Worm (Caenorhabditis elegans) whole organism, early embryonic: Measurements from ENCODE around the gene kgb-2.

Experiments
- B0310.2 ChIP-seq: sonication (generic microtip); optimal IDR thresholded peaks from 2 replicates; lab custom pipeline; 2016; ENCODE audit warnings: mild to moderate bottlenecking, missing genetic modification characterization, missing compliant biosample characterization
- F13C5.2 ChIP-seq: sonication (generic microtip); optimal IDR thresholded peaks from 2 replicates; lab custom pipeline; 2017; ENCODE audit warnings: mild to moderate bottlenecking, missing genetic modification characterization, inconsistent platforms, missing compliant biosample characterization
- aly-1 ChIP-seq: sonication (generic microtip); optimal IDR thresholded peaks from 2 replicates; lab custom pipeline; 2016; ENCODE audit warnings: missing genetic modification characterization, missing compliant biosample characterization
- ama-1 ChIP-seq: fragments of 150-350 bp; optimal IDR thresholded peaks from 2 replicates; lab custom pipeline; 2014
- ceh-13 ChIP-seq: fragments of 200-800 bp; sonication (Bioruptor generic); optimal IDR thresholded peaks from 2 replicates; lab custom pipeline; 2018; ENCODE audit warnings: mild to moderate bottlenecking, missing genetic modification characterization, missing compliant biosample characterization
- ceh-36 ChIP-seq: sonication (generic microtip); optimal IDR thresholded peaks from 2 replicates; lab custom pipeline; 2016; ENCODE audit warnings: missing genetic modification characterization, inconsistent platforms, missing compliant biosample characterization
- ets-7 ChIP-seq: sonication (generic microtip); optimal IDR thresholded peaks from 2 replicates; lab custom pipeline; 2016; ENCODE audit warnings: missing genotype, missing genetic modification characterization, missing compliant biosample characterization
- flt-1 ChIP-seq: fragments of 200-800 bp; sonication (Bioruptor generic); IDR thresholded peaks from 2 replicates; pipeline ENCODE4 v1.3.6; 2022; ENCODE audit warnings: missing genetic modification characterization, missing compliant biosample characterization
- hmbx-1 ChIP-seq: sonication (generic microtip); optimal IDR thresholded peaks from 2 replicates; lab custom pipeline; 2016; ENCODE audit warnings: mild to moderate bottlenecking, missing genetic modification characterization, missing compliant biosample characterization
- hmg-4 ChIP-seq: fragments of 200-800 bp; sonication (Bioruptor generic); optimal IDR thresholded peaks from 2 replicates; lab custom pipeline; 2018; ENCODE audit warnings: mild to moderate bottlenecking, missing genetic modification characterization, missing compliant biosample characterization
- hnd-1 ChIP-seq: sonication (generic microtip); optimal IDR thresholded peaks from 2 replicates; lab custom pipeline; 2016; ENCODE audit warnings: missing genetic modification characterization, missing compliant biosample characterization
- pes-1 ChIP-seq: fragments of 200-800 bp; sonication (Bioruptor generic); IDR thresholded peaks from 2 replicates; pipeline ENCODE4 v1.3.6; 2022; ENCODE audit warnings: missing genetic modification reagents, missing genetic modification characterization, missing compliant biosample characterization
- scrt-1 ChIP-seq: fragments of 200-800 bp; sonication (Bioruptor generic); IDR thresholded peaks from 2 replicates; pipeline ENCODE4 v1.3.6; 2022; ENCODE audit warnings: missing genetic modification characterization, missing compliant biosample characterization
- sea-1 ChIP-seq: fragments of 200-800 bp; sonication (Bioruptor generic); conservative IDR thresholded peaks from 2 replicates; pipeline ENCODE4 v1.3.6; 2022; ENCODE audit warnings: missing genetic modification characterization, missing compliant biosample characterization
- tbx-11 ChIP-seq: fragments of 200-800 bp; sonication (Bioruptor generic); IDR thresholded peaks from 2 replicates; pipeline ENCODE4 v1.3.6; 2022; ENCODE audit warnings: missing genetic modification characterization, missing compliant biosample characterization
- tbx-37 ChIP-seq: fragments of 200-800 bp; sonication (Bioruptor generic); conservative IDR thresholded peaks from 2 replicates; pipeline ENCODE4 v1.3.6; 2022; ENCODE audit warnings: missing genetic modification reagents, missing genetic modification characterization, missing compliant biosample characterization
- tra-4 ChIP-seq: sonication (generic microtip); optimal IDR thresholded peaks from 2 replicates; lab custom pipeline; 2017; ENCODE audit warnings: missing genetic modification characterization, missing compliant biosample characterization

Gene kgb-2

DNA sequence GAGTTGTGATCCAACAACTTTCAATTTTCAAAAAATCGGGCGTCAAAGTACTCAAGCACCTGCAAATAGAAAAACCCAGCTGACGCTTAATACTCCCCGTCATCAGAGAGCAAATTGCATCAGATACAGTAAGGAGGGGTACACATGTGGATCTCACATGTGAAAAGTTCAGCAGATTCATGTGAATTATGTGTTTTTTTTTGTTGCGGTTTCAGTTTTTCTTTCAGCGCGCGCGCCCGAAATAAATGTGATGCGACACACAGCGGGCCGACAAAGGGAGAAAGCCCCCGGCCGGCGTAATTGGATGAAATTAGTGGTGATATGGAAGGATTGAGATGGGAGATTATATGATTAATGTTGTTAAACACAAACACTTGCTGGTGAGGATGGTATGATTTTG, 45.6 kb downstream of the kgb-2 start:
- TF ChIP-seq tra-4 (tag; lab: Kevin White, UChicago) (no peak), scrt-1 (GFP tag; lab: Robert Waterston, UW) (no peak), tbx-11 (GFP tag; lab: Robert Waterston, UW) (no peak), ama-1 (lab: Kevin White, UChicago) (no peak), sea-1 (GFP tag; lab: Robert Waterston, UW) (no peak), pes-1 (GFP tag; lab: Robert Waterston, UW) (no peak), hnd-1 (tag; lab: Kevin White, UChicago) (no peak), ceh-36 (tag; lab: Kevin White, UChicago) (no peak), tbx-37 (GFP tag; lab: Robert Waterston, UW) (no peak)

DNA sequence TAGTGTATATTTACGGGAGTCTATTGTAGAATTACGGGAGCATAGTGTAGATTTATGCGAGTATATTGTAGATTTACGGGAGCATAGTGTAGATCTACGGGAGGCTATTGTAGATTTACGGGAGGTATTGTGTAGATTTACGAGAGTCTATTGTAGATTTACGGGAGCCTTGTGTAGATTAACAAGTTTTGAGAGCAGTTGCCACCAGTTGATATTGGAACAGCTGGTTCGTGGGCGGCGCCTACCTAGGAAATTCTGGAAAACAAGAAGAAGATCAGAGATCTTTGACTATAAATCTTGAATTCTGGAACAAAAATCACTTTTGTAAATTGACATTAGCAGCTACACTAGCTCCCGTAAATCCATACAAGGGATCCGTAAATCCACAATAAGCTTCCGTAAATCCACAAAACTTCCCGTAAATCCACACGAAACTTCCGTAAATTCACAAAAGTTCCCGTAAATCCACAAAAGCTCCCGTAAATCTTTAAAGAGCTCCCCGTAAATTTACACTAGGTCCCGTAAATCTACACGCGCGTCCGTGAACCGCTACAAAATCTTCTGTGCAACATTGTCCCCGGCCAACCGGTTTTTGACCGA, 46.3 kb downstream of the kgb-2 start:
- TF ChIP-seq ceh-36 (tag; lab: Kevin White, UChicago) (no peak), scrt-1 (GFP tag; lab: Robert Waterston, UW) (no peak), hmg-4 (no peak), hnd-1 (tag; lab: Kevin White, UChicago) (no peak), pes-1 (GFP tag; lab: Robert Waterston, UW) (no peak), tbx-37 (GFP tag; lab: Robert Waterston, UW) (no peak), F13C5.2 (tag; lab: Kevin White, UChicago) (no peak), sea-1 (GFP tag; lab: Robert Waterston, UW) (no peak), ets-7 (tag; lab: Kevin White, UChicago) (no peak), B0310.2 (tag; lab: Kevin White, UChicago) (no peak), tra-4 (tag; lab: Kevin White, UChicago) (no peak), ceh-13 (no peak), flt-1 (GFP tag; lab: Robert Waterston, UW) (no peak), tbx-11 (GFP tag; lab: Robert Waterston, UW) (no peak), aly-1 (no peak), hmbx-1 (tag; lab: Kevin White, UChicago) (no peak)

DNA sequence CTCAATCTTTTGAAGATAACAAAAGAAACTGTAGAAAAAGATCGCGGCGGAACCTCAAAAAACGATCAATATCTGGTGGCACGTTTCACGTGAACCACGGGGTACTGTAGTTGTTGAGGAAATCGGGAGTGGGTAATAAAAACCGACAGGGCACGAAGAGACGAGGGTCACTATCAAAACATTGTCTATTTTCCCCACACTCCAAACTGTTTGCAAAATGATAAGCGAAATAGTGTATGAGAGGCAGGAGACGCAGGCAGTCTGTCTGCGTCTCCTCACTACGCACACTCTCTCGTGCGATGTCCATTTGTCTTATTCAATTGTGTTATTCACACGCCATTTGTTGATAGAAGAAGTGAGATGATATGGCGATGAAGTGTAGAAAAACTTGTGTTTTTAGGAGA, 46.8 kb downstream of the kgb-2 start:
- TF ChIP-seq ceh-13 (no peak), pes-1 (GFP tag; lab: Robert Waterston, UW) (no peak), flt-1 (GFP tag; lab: Robert Waterston, UW) (no peak), hmg-4 (no peak), tbx-11 (GFP tag; lab: Robert Waterston, UW) (no peak), scrt-1 (GFP tag; lab: Robert Waterston, UW) (no peak), aly-1 (no peak), ama-1 (lab: Kevin White, UChicago) (no peak), sea-1 (GFP tag; lab: Robert Waterston, UW) (no peak), tbx-37 (GFP tag; lab: Robert Waterston, UW) (no peak), hmbx-1 (tag; lab: Kevin White, UChicago) (no peak), ceh-36 (tag; lab: Kevin White, UChicago) (no peak), F13C5.2 (tag; lab: Kevin White, UChicago) (no peak), B0310.2 (tag; lab: Kevin White, UChicago) (no peak), ets-7 (tag; lab: Kevin White, UChicago) (no peak)

DNA sequence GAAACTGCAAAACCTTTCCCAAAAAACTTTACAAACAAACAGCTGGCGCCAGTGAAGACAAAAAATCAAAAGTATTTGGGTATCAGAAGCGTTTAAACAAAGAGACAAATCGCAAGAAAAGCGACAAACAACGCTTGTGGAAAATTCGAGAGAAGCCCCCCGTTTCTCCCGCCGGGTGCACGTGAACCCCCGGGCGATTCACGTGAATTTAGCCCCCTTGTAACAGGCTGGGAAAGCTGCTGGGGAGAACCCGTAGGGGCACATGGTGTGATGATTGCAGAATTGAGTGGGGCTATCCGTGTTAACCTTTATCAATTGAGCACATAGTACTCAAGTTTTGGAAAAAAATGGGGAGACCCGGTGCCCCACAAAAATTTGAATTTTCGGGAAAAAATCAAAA, 47.6 kb downstream of the kgb-2 start:
- no peak for TF ChIP-seq hmbx-1 (tag; lab: Kevin White, UChicago)
- TF ChIP-seq hmg-4: peak; percentile 54

DNA sequence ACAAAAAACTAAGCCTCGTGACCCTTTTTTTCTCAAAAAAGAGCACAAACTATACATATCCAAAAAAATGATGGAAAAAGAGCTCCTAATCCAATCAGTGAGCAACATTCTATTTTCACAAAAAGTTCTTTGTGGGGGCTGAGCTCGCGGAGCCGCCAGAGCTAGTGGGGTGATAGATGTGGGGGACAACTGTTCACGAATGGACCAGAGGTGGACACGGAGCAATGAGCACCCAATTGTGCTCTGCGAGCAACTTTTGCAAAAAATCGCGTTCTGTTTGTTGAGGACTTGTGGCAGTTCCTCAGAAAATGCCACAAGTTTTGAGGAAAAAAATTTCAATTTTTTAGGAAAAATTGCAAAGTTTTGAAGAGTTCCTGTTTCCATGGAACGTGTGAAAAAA, 48.2 kb downstream of the kgb-2 start:
- TF ChIP-seq pes-1 (GFP tag; lab: Robert Waterston, UW) (no peak), flt-1 (GFP tag; lab: Robert Waterston, UW) (no peak), hmg-4 (no peak), ets-7 (tag; lab: Kevin White, UChicago) (no peak), ceh-36 (tag; lab: Kevin White, UChicago) (no peak), tbx-11 (GFP tag; lab: Robert Waterston, UW) (no peak), scrt-1 (GFP tag; lab: Robert Waterston, UW) (no peak), aly-1 (no peak), tbx-37 (GFP tag; lab: Robert Waterston, UW) (no peak), ama-1 (lab: Kevin White, UChicago) (no peak)

DNA sequence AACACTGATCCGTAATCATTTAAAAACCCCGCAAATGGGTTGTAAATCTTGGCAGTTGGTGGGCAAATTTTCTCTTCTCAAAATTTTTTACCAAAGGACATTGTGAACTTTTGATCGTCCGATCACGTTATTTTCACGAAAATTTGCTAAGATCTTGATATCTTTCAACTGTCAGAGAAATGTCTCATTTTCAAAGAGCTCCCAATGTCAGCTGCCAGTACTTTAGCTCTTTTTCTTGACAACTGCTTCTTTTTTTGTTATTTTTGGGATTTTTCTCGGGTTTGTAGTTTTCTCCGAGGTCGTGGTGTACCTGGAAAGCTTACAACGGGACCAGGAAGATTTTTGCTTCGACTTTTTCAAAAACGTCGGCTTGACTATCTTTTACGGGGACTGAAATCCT, 49.3 kb downstream of the kgb-2 start:
- TF ChIP-seq flt-1 (GFP tag; lab: Robert Waterston, UW) (no peak), tra-4 (tag; lab: Kevin White, UChicago) (no peak), ceh-36 (tag; lab: Kevin White, UChicago) (no peak), tbx-37 (GFP tag; lab: Robert Waterston, UW) (no peak), B0310.2 (tag; lab: Kevin White, UChicago) (no peak), scrt-1 (GFP tag; lab: Robert Waterston, UW) (no peak), ets-7 (tag; lab: Kevin White, UChicago) (no peak), hmbx-1 (tag; lab: Kevin White, UChicago) (no peak), aly-1 (no peak), F13C5.2 (tag; lab: Kevin White, UChicago) (no peak), hnd-1 (tag; lab: Kevin White, UChicago) (no peak)
